Fruit fly (Drosophila melanogaster): ENCODE measurements around the gene mRpL1.

dm6 chr3R:8317709-8318335, 16.6 kb downstream of the mRpL1 start:
- TF ChIP-seq pan (optimal IDR thresholded peaks at IDR 0.05) (no peak), usp (GFP tag; optimal IDR thresholded peaks at IDR 0.05) (no peak), Dll (optimal IDR thresholded peaks at IDR 0.05) (no peak), psq (optimal IDR thresholded peaks at IDR 0.05) (no peak), CG8478 (optimal IDR thresholded peaks at IDR 0.05) (no peak)
